Fruit fly (Drosophila melanogaster): ENCODE measurements around the gene CG5731.

The CG5731 gene

dm6 chr2L:10205940-10206339, 3.6 kb downstream of the CG5731 start:
- TF ChIP-seq sv (GFP tag; optimal IDR thresholded peaks at IDR 0.05) (no peak), HLH106 (tag; optimal IDR thresholded peaks at IDR 0.05) (no peak), Sp1 (GFP tag; optimal IDR thresholded peaks at IDR 0.05) (no peak)

dm6 chr2L:10203933-10204509, 5.5 kb downstream of the CG5731 start, which contains the start of gene CG34159:
Gene CG34159, minus strand, starts transcription at chr2L:10204317.
- TF ChIP-seq brk (GFP tag; optimal IDR thresholded peaks at IDR 0.05) (no peak), h (GFP tag; optimal IDR thresholded peaks at IDR 0.05) (no peak), Dif (GFP tag; optimal IDR thresholded peaks at IDR 0.05; ENCODE audit: partially characterized antibody) (no peak), dl (GFP tag; optimal IDR thresholded peaks at IDR 0.05; ENCODE audit: insufficient read depth in 1 of 2, partially characterized antibody in 2 of 2) (no peak), Hnf4 (GFP tag; optimal IDR thresholded peaks at IDR 0.05) (no peak), Hr78 (GFP tag; optimal IDR thresholded peaks at IDR 0.05) (no peak), sage (GFP tag; optimal IDR thresholded peaks at IDR 0.05) (no peak), lola (GFP tag; optimal IDR thresholded peaks at IDR 0.05) (no peak), GATAd (GFP tag; optimal IDR thresholded peaks at IDR 0.05) (no peak), Rel (GFP tag; optimal IDR thresholded peaks at IDR 0.05) (no peak), Rel (tag; optimal IDR thresholded peaks at IDR 0.05) (no peak), Sp1 (GFP tag; optimal IDR thresholded peaks at IDR 0.05) (no peak), rgr (GFP tag; optimal IDR thresholded peaks at IDR 0.05) (no peak), Hr83 (GFP tag; optimal IDR thresholded peaks at IDR 0.05; ENCODE audit: poor library complexity, severe bottlenecking) (no peak), br (GFP tag; optimal IDR thresholded peaks at IDR 0.05) (no peak)

dm6 chr2L:10201743-10202142, 7.8 kb downstream of the CG5731 start:
- TF ChIP-seq psq (GFP tag; optimal IDR thresholded peaks at IDR 0.05) = no peak
- no peak for TF ChIP-seq dmrt93B (GFP tag; optimal IDR thresholded peaks at IDR 0.05)
- TF ChIP-seq Abd-B (GFP tag; optimal IDR thresholded peaks at IDR 0.05) = no peak
- TF ChIP-seq HLH106 (tag; optimal IDR thresholded peaks at IDR 0.05) = no peak
- no peak for TF ChIP-seq Myc (optimal IDR thresholded peaks at IDR 0.05)
- TF ChIP-seq Vsx2 (GFP tag; optimal IDR thresholded peaks at IDR 0.05; ENCODE audit: partially characterized antibody) = no peak
- TF ChIP-seq Rel (GFP tag; optimal IDR thresholded peaks at IDR 0.05) = no peak
- TF ChIP-seq Rel (tag; optimal IDR thresholded peaks at IDR 0.05) = no peak
- TF ChIP-seq br (GFP tag; optimal IDR thresholded peaks at IDR 0.05) = no peak
- TF ChIP-seq tai (GFP tag; optimal IDR thresholded peaks at IDR 0.05) = no peak
- TF ChIP-seq h (GFP tag; optimal IDR thresholded peaks at IDR 0.05) = no peak
- no peak for TF ChIP-seq dsf (GFP tag; optimal IDR thresholded peaks at IDR 0.05; ENCODE audit: borderline replicate concordance)
- TF ChIP-seq Dfd (GFP tag; optimal IDR thresholded peaks at IDR 0.05) = no peak
- no peak for TF ChIP-seq dl (GFP tag; optimal IDR thresholded peaks at IDR 0.05; ENCODE audit: insufficient read depth in 1 of 2, partially characterized antibody in 2 of 2)
- TF ChIP-seq pan (optimal IDR thresholded peaks at IDR 0.05) = no peak

dm6 chr2L:10200847-10201246, 8.7 kb downstream of the CG5731 start, which contains the start of the genes Ripalpha and RpL7:
Gene Ripalpha, minus strand, starts transcription at chr2L:10200974.
Gene RpL7, plus strand, starts transcription at chr2L:10201004.
- TF ChIP-seq Rel (GFP tag; optimal IDR thresholded peaks at IDR 0.05) (peak; percentile 58), Rel (tag; optimal IDR thresholded peaks at IDR 0.05) (peak; percentile 81), Jra (GFP tag; optimal IDR thresholded peaks at IDR 0.05) (peak; percentile 89), sv (GFP tag; optimal IDR thresholded peaks at IDR 0.05) (peak; percentile 98), CrebA (GFP tag; optimal IDR thresholded peaks at IDR 0.05; ENCODE audit: borderline replicate concordance) (no peak), h (GFP tag; optimal IDR thresholded peaks at IDR 0.05) (peak; percentile 98), Mio (GFP tag; optimal IDR thresholded peaks at IDR 0.05) (peak; percentile 91), tai (GFP tag; optimal IDR thresholded peaks at IDR 0.05) (peak; percentile 62), lola (GFP tag; optimal IDR thresholded peaks at IDR 0.05) (no peak), sage (GFP tag; optimal IDR thresholded peaks at IDR 0.05) (peak; percentile 88), fru (GFP tag; optimal IDR thresholded peaks at IDR 0.05) (peak; percentile 86), dl (GFP tag; optimal IDR thresholded peaks at IDR 0.05; ENCODE audit: insufficient read depth in 1 of 2, partially characterized antibody in 2 of 2) (no peak), br (GFP tag; optimal IDR thresholded peaks at IDR 0.05) (peak; percentile 98), HLH106 (tag; optimal IDR thresholded peaks at IDR 0.05) (peak; percentile 91), CG32264 (GFP tag; optimal IDR thresholded peaks at IDR 0.05) (peak; percentile 93), rgr (GFP tag; optimal IDR thresholded peaks at IDR 0.05) (peak; percentile 99), usp (GFP tag; optimal IDR thresholded peaks at IDR 0.05) (no peak), pan (optimal IDR thresholded peaks at IDR 0.05) (no peak), Hnf4 (GFP tag; optimal IDR thresholded peaks at IDR 0.05) (peak; percentile 96), dsf (GFP tag; optimal IDR thresholded peaks at IDR 0.05; ENCODE audit: borderline replicate concordance) (peak; percentile 88), jim (GFP tag; optimal IDR thresholded peaks at IDR 0.05) (peak; percentile 2), Hr78 (GFP tag; optimal IDR thresholded peaks at IDR 0.05) (no peak), OdsH (GFP tag; optimal IDR thresholded peaks at IDR 0.05) (peak; percentile 96), Sp1 (GFP tag; optimal IDR thresholded peaks at IDR 0.05) (peak; percentile 95), psq (GFP tag; optimal IDR thresholded peaks at IDR 0.05) (peak; percentile 85), woc (GFP tag; optimal IDR thresholded peaks at IDR 0.05) (peak; percentile 71), CG9705 (GFP tag; optimal IDR thresholded peaks at IDR 0.05) (peak; percentile 97), Dif (GFP tag; optimal IDR thresholded peaks at IDR 0.05; ENCODE audit: partially characterized antibody) (peak; percentile 71), Myc (optimal IDR thresholded peaks at IDR 0.05) (peak; percentile 77), Hr83 (GFP tag; optimal IDR thresholded peaks at IDR 0.05; ENCODE audit: poor library complexity, severe bottlenecking) (peak; percentile 100), dmrt93B (GFP tag; optimal IDR thresholded peaks at IDR 0.05) (peak; percentile 99), Vsx2 (GFP tag; optimal IDR thresholded peaks at IDR 0.05; ENCODE audit: partially characterized antibody) (peak; percentile 89), brk (GFP tag; optimal IDR thresholded peaks at IDR 0.05) (peak; percentile 87), N (GFP tag; optimal IDR thresholded peaks at IDR 0.05) (no peak), GATAd (GFP tag; optimal IDR thresholded peaks at IDR 0.05) (peak; percentile 80), Dfd (GFP tag; optimal IDR thresholded peaks at IDR 0.05) (no peak), foxo (GFP tag; optimal IDR thresholded peaks at IDR 0.05) (peak; percentile 52 to 97), Abd-B (GFP tag; optimal IDR thresholded peaks at IDR 0.05) (no peak)

Data from whole organism, wandering third instar larva.